Fruit fly (Drosophila melanogaster) whole organism, embryonic: ENCODE measurements around the gene CG15536.

ENCODE experiments used
- CG10147 ChIP-seq: fragments of 200-800 bp; sonication (Bioruptor generic); optimal IDR thresholded peaks from 2 replicates; lab custom pipeline; 2019; ENCODE audit warnings: missing biosample characterization, mild to moderate bottlenecking, missing genetic modification characterization, moderate library complexity
- CG11504 ChIP-seq: fragments of 200-800 bp; sonication (Bioruptor generic); optimal IDR thresholded peaks from 3 replicates; lab custom pipeline; 2019; ENCODE audit warnings: missing biosample characterization, mild to moderate bottlenecking, missing genetic modification characterization, moderate library complexity
- CG12942 ChIP-seq: fragments of 200-800 bp; sonication (Bioruptor generic); optimal IDR thresholded peaks from 3 replicates; lab custom pipeline; 2016; ENCODE audit warnings: missing biosample characterization, missing genetic modification characterization
- CG13424 ChIP-seq: fragments of 200-800 bp; sonication (Bioruptor generic); optimal IDR thresholded peaks from 2 replicates; lab custom pipeline; 2019; ENCODE audit warnings: missing biosample characterization, mild to moderate bottlenecking, missing genetic modification characterization, moderate library complexity
- CG1602 ChIP-seq: fragments of 200-800 bp; sonication (Bioruptor generic); optimal IDR thresholded peaks from 3 replicates; lab custom pipeline; 2016; ENCODE audit warnings: missing biosample characterization, missing genetic modification characterization
- CG16779 ChIP-seq: fragments of 200-800 bp; sonication (Bioruptor generic); IDR thresholded peaks from 2 replicates; pipeline ENCODE4 v1.3.6; 2022; ENCODE audit warnings: missing biosample characterization, missing genetic modification characterization
- CG17328 ChIP-seq: fragments of 200-800 bp; sonication (Bioruptor generic); IDR thresholded peaks from 2 replicates; pipeline ENCODE4 v1.3.6; 2022; ENCODE audit warnings: missing biosample characterization, missing genetic modification characterization
- CG17385 ChIP-seq: fragments of 200-800 bp; sonication (Bioruptor generic); optimal IDR thresholded peaks from 3 replicates; lab custom pipeline; 2018; ENCODE audit warnings: missing biosample characterization, mild to moderate bottlenecking, missing genetic modification characterization
- CG18476 ChIP-seq: fragments of 200-800 bp; sonication (Bioruptor generic); optimal IDR thresholded peaks from 2 replicates; lab custom pipeline; 2016; ENCODE audit warnings: missing biosample characterization, mild to moderate bottlenecking, missing genetic modification characterization
- CG2712 ChIP-seq: fragments of 200-800 bp; optimal IDR thresholded peaks from 3 replicates; lab custom pipeline; 2019; ENCODE audit warnings: missing biosample characterization, mild to moderate bottlenecking, missing genetic modification characterization, moderate library complexity
- CG31365 ChIP-seq: fragments of 200-800 bp; sonication (Bioruptor generic); optimal IDR thresholded peaks from 2 replicates; lab custom pipeline; 2018; ENCODE audit warnings: missing biosample characterization, mild to moderate bottlenecking, missing genetic modification characterization
- CG32532 ChIP-seq: fragments of 200-800 bp; sonication (Bioruptor generic); IDR thresholded peaks from 2 replicates; pipeline ENCODE4 v1.3.6; 2022; ENCODE audit warnings: missing biosample characterization, missing genetic modification characterization
- CG32767 ChIP-seq: fragments of 200-800 bp; sonication (Bioruptor generic); IDR thresholded peaks from 2 replicates; pipeline ENCODE4 v1.3.6; 2022; ENCODE audit warnings: missing biosample characterization, missing genetic modification characterization
- CG32772 ChIP-seq: fragments of 200-800 bp; sonication (Bioruptor generic); IDR thresholded peaks from 2 replicates; pipeline ENCODE4 v1.3.6; 2022; ENCODE audit warnings: missing biosample characterization, missing genetic modification characterization
- CG34422 ChIP-seq: fragments of 200-800 bp; sonication (Bioruptor generic); IDR thresholded peaks from 3 replicates; pipeline ENCODE4 v1.3.6; 2022; ENCODE audit warnings: missing biosample characterization, missing genetic modification characterization
- CG3847 ChIP-seq: fragments of 200-800 bp; sonication (Bioruptor generic); IDR thresholded peaks from 2 replicates; pipeline ENCODE4 v1.3.6; 2022; ENCODE audit warnings: missing biosample characterization, missing genetic modification characterization
- CG9817 ChIP-seq: fragments of 200-800 bp; sonication (Bioruptor generic); optimal IDR thresholded peaks from 2 replicates; lab custom pipeline; 2018; ENCODE audit warnings: missing biosample characterization, mild to moderate bottlenecking, missing genetic modification characterization, moderate library complexity
- Chrac-16 ChIP-seq: fragments of 200-800 bp; sonication (Bioruptor generic); optimal IDR thresholded peaks from 3 replicates; lab custom pipeline; 2016; ENCODE audit warnings: missing biosample characterization, missing genetic modification characterization
- D ChIP-seq, 2 experiments: fragments of 200-800 bp in 1 of 2; fragments of >200 bp in 1 of 2; sonication (Bioruptor generic) in 1 of 2; optimal IDR thresholded peaks; 2 replicates in 1 of 2; 3 replicates in 1 of 2; lab custom pipeline; 2017; ENCODE audit warnings: mild to moderate bottlenecking in 1 of 2, missing biosample characterization in 1 of 2, missing genetic modification characterization in 1 of 2, missing genetic modification reagents in 1 of 2
- H15 ChIP-seq: fragments of 200-800 bp; sonication (Bioruptor generic); IDR thresholded peaks from 3 replicates; pipeline ENCODE4 v1.3.6; 2022; ENCODE audit warnings: missing biosample characterization, missing genetic modification characterization
- HLH3B ChIP-seq: fragments of 200-800 bp; sonication (Bioruptor generic); IDR thresholded peaks from 2 replicates; pipeline ENCODE4 v1.3.6; 2022; ENCODE audit warnings: missing biosample characterization, missing genetic modification characterization
- Hey ChIP-seq: fragments of 200-800 bp; sonication (Bioruptor generic); optimal IDR thresholded peaks from 3 replicates; lab custom pipeline; 2018; ENCODE audit warnings: missing biosample characterization, mild to moderate bottlenecking, missing genetic modification characterization
- Hsf ChIP-seq: fragments of 200-800 bp; sonication (Bioruptor generic); optimal IDR thresholded peaks from 3 replicates; lab custom pipeline; 2016; ENCODE audit warnings: missing biosample characterization, missing genetic modification characterization
- Meics ChIP-seq: fragments of 200-800 bp; sonication (Bioruptor generic); optimal IDR thresholded peaks from 2 replicates; lab custom pipeline; 2017; ENCODE audit warnings: missing biosample characterization, mild to moderate bottlenecking, missing genetic modification characterization
- Mes4 ChIP-seq: fragments of 200-800 bp; sonication (Bioruptor generic); optimal IDR thresholded peaks from 2 replicates; lab custom pipeline; 2016; ENCODE audit warnings: missing biosample characterization, missing genetic modification characterization
- Optix ChIP-seq: fragments of 200-800 bp; sonication (Bioruptor generic); IDR thresholded peaks from 3 replicates; pipeline ENCODE4 v1.3.6; 2022; ENCODE audit warnings: missing biosample characterization, missing genetic modification characterization
- Pdp1 ChIP-seq, 2 experiments: fragments of 200-800 bp; sonication (Bioruptor generic); optimal IDR thresholded peaks; 3 replicates each; lab custom pipeline; 2016; ENCODE audit warnings: missing biosample characterization in 2 of 2, missing genetic modification characterization in 2 of 2, mild to moderate bottlenecking in 1 of 2, moderate library complexity in 1 of 2
- Sin3A ChIP-seq: fragments of >200 bp; optimal IDR thresholded peaks from 2 replicates; lab custom pipeline; 2018
- Sox100B ChIP-seq: fragments of 200-800 bp; sonication (Bioruptor generic); optimal IDR thresholded peaks from 3 replicates; lab custom pipeline; 2018; ENCODE audit warnings: missing biosample characterization, mild to moderate bottlenecking, missing genetic modification characterization
- Sox102F ChIP-seq: fragments of 200-800 bp; sonication (Bioruptor generic); optimal IDR thresholded peaks from 2 replicates; lab custom pipeline; 2018; ENCODE audit warnings: missing biosample characterization, mild to moderate bottlenecking, missing genetic modification characterization, moderate library complexity
- Sry-δ ChIP-seq: fragments of 200-800 bp; sonication (Bioruptor generic); optimal IDR thresholded peaks from 2 replicates; lab custom pipeline; 2016; ENCODE audit warnings: missing biosample characterization, missing genetic modification characterization
- Usf ChIP-seq: fragments of 200-800 bp; sonication (Bioruptor generic); optimal IDR thresholded peaks from 2 replicates; lab custom pipeline; 2017; ENCODE audit warnings: missing genotype, missing biosample characterization, missing genetic modification characterization
- ase ChIP-seq: fragments of 200-800 bp; sonication (Bioruptor generic); IDR thresholded peaks from 3 replicates; pipeline ENCODE4 v1.3.6; 2022; ENCODE audit warnings: missing biosample characterization, missing genetic modification characterization
- bcd ChIP-seq: fragments of 200-800 bp; sonication (Bioruptor generic); optimal IDR thresholded peaks from 2 replicates; lab custom pipeline; 2017; ENCODE audit warnings: missing biosample characterization, mild to moderate bottlenecking, missing genetic modification characterization
- bigmax ChIP-seq: fragments of 200-800 bp; sonication (Bioruptor generic); optimal IDR thresholded peaks from 2 replicates; lab custom pipeline; 2018; ENCODE audit warnings: missing biosample characterization, mild to moderate bottlenecking, missing genetic modification characterization
- gsb-n ChIP-seq: fragments of 200-800 bp; sonication (Bioruptor generic); optimal IDR thresholded peaks from 3 replicates; lab custom pipeline; 2018; ENCODE audit warnings: missing biosample characterization, mild to moderate bottlenecking, missing genetic modification characterization
- hkb ChIP-seq, 2 experiments: fragments of 200-800 bp in 1 of 2; fragments of >200 bp in 1 of 2; sonication (Bioruptor generic) in 1 of 2; IDR thresholded peaks in 1 of 2; optimal IDR thresholded peaks in 1 of 2; 2 replicates each; pipeline versions ENCODE4 v1.3.6 to Lab custom; 2017 to 2022; ENCODE audit warnings: missing biosample characterization in 1 of 2, missing genetic modification characterization in 1 of 2
- jumu ChIP-seq: fragments of 200-800 bp; sonication (Bioruptor generic); optimal IDR thresholded peaks from 3 replicates; lab custom pipeline; 2016; ENCODE audit warnings: missing biosample characterization, missing genetic modification characterization
- lbe ChIP-seq: fragments of 200-800 bp; sonication (Bioruptor generic); optimal IDR thresholded peaks from 2 replicates; lab custom pipeline; 2016; ENCODE audit warnings: missing biosample characterization, mild to moderate bottlenecking, missing genetic modification characterization
- nerfin-1 ChIP-seq: fragments of 200-800 bp; sonication (Bioruptor generic); optimal IDR thresholded peaks from 3 replicates; lab custom pipeline; 2019; ENCODE audit warnings: missing biosample characterization, mild to moderate bottlenecking, missing genetic modification characterization, moderate library complexity
- oc ChIP-seq: fragments of 200-800 bp; sonication (Bioruptor generic); optimal IDR thresholded peaks from 2 replicates; lab custom pipeline; 2018; ENCODE audit warnings: missing biosample characterization, mild to moderate bottlenecking, missing genetic modification characterization, moderate library complexity
- pros ChIP-seq: fragments of 200-800 bp; sonication (Bioruptor generic); optimal IDR thresholded peaks from 3 replicates; lab custom pipeline; 2019; ENCODE audit warnings: missing biosample characterization, mild to moderate bottlenecking, missing genetic modification characterization, moderate library complexity
- ro ChIP-seq: fragments of 200-800 bp; sonication (Bioruptor generic); IDR thresholded peaks from 2 replicates; pipeline ENCODE4 v1.3.6; 2022; ENCODE audit warnings: missing biosample characterization, missing genetic modification characterization
- sens ChIP-seq: fragments of 200-800 bp; sonication (Bioruptor generic); peaks from one replicate; lab custom pipeline; 2016; ENCODE audit warnings: missing biosample characterization, missing genetic modification characterization
- unpg ChIP-seq: fragments of 200-800 bp; sonication (Bioruptor generic); optimal IDR thresholded peaks from 3 replicates; lab custom pipeline; 2018; ENCODE audit warnings: missing biosample characterization, mild to moderate bottlenecking, missing genetic modification characterization, moderate library complexity
- wor ChIP-seq: fragments of 200-800 bp; sonication (Bioruptor generic); IDR thresholded peaks from 2 replicates; pipeline ENCODE4 v1.3.6; 2022; ENCODE audit warnings: missing biosample characterization, missing genetic modification characterization
- yki ChIP-seq: fragments of >200 bp; optimal IDR thresholded peaks from 3 replicates; lab custom pipeline; 2018
- zen2 ChIP-seq: fragments of 200-800 bp; sonication (Bioruptor generic); IDR thresholded peaks from 3 replicates; pipeline ENCODE4 v1.3.6; 2022; ENCODE audit warnings: missing biosample characterization, missing genetic modification characterization; ENCODE audit not compliant: partially characterized antibody
- zf30C ChIP-seq: fragments of 200-800 bp; sonication (Bioruptor generic); optimal IDR thresholded peaks from 3 replicates; lab custom pipeline; 2018; ENCODE audit warnings: missing biosample characterization, mild to moderate bottlenecking, missing genetic modification characterization

CG15536 gene

DNA sequence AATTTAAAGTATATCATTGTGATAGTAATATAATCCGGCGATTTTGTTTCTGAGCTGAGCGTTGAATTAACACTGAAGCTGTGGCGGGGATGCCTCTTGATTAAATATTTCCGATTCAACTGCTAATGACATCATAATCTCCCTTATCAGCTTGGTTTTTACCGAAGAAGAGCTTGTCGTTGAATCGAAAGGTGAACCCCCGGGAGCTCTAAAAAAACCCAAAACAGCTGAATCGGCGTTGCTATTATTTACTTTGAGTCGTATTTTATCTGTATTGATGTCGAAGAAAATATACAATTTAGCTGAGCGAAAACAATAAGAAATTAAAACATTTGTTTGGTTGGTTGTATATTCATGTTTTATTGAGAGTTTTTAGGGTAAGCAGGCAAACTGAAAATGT lies 5.7 kb downstream of the CG15536 start:
- no peak for TF ChIP-seq CG31365 (tag; lab: Kevin White, UChicago)

DNA sequence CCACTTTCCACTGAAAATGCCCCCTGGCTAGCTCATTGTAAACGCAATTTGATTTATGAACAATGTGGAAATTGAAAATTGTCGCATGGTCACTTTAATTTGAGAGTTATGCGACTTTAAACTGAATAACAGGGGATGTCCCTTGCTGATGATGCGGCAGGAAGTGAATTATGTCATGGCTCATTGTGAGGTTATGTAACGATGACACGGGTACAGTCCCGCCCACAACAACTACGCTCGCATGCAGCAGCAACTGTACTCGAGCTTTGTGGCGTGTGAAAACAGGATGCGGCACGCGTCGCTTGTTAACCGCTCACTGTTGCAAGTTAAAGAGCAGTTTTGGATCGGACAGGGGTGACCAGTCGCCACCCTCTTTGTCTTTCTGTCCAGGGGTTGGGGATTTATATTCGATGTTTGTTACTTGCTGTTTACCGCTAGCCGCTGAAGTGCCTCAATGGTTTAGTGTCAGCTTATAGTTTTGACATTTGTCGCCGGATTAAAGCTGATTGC lies 8.1 kb downstream of the CG15536 start:
- no peak for TF ChIP-seq CG34422 (GFP tag; lab: Robert Waterston, UW)
- TF ChIP-seq CG10147 (GFP tag; lab: Kevin White, UChicago), result no peak
- peak; percentile 35 for TF ChIP-seq sens (GFP tag; lab: Kevin White, UChicago)
- no peak for TF ChIP-seq CG32772 (GFP tag; lab: Robert Waterston, UW)
- TF ChIP-seq CG11504 (tag; lab: Kevin White, UChicago), result no peak
- TF ChIP-seq CG12942 (GFP tag; lab: Kevin White, UChicago), result no peak
- TF ChIP-seq CG2712 (tag; lab: Kevin White, UChicago), result no peak
- TF ChIP-seq zen2 (GFP tag; lab: Robert Waterston, UW), result 0 out of 3 replicates have a peak, but pooled peaks have one; percentile 19
- TF ChIP-seq unpg, result no peak
- TF ChIP-seq bigmax (GFP tag; lab: Kevin White, UChicago), result peak; percentile 74
- no peak for TF ChIP-seq CG18476 (GFP tag; lab: Kevin White, UChicago)
- TF ChIP-seq H15 (GFP tag; lab: Robert Waterston, UW), result no peak
- TF ChIP-seq wor, result no peak
- peak; percentile 52 for TF ChIP-seq gsb-n (tag; lab: Kevin White, UChicago)
- no peak for TF ChIP-seq bcd (GFP tag; lab: Kevin White, UChicago)
- TF ChIP-seq pros (GFP tag; lab: Kevin White, UChicago), result peak; percentile 49
- TF ChIP-seq HLH3B (GFP tag; lab: Robert Waterston, UW), result no peak
- no peak for TF ChIP-seq CG17328 (GFP tag; lab: Robert Waterston, UW)
- TF ChIP-seq Usf (GFP tag; lab: Kevin White, UChicago), result no peak
- TF ChIP-seq Sin3A (lab: Kevin White, UChicago), result no peak
- no peak for TF ChIP-seq zf30C (GFP tag; lab: Kevin White, UChicago)
- no peak for TF ChIP-seq CG1602 (GFP tag; lab: Kevin White, UChicago)
- peak; percentile 42 for TF ChIP-seq D (optimal IDR thresholded peaks at IDR 0.05; lab: Kevin White, UChicago)
- no peak for TF ChIP-seq D (GFP tag; optimal IDR thresholded peaks at IDR 0.05; lab: Kevin White, UChicago)
- TF ChIP-seq Chrac-16 (GFP tag; lab: Kevin White, UChicago), result no peak
- peak; percentile 93 for TF ChIP-seq Hey
- no peak for TF ChIP-seq yki (lab: Kevin White, UChicago)
- no peak for TF ChIP-seq CG32532 (GFP tag; lab: Robert Waterston, UW)
- TF ChIP-seq CG3847 (GFP tag; lab: Robert Waterston, UW), result no peak
- TF ChIP-seq Optix, result no peak
- TF ChIP-seq ro (GFP tag; lab: Robert Waterston, UW), result no peak
- peak; percentile 69 for TF ChIP-seq oc
- peak; percentile 30 for TF ChIP-seq nerfin-1 (tag; lab: Kevin White, UChicago)
- TF ChIP-seq jumu (GFP tag; lab: Kevin White, UChicago), result no peak
- TF ChIP-seq, all 482 proteins: peak for 9

DNA sequence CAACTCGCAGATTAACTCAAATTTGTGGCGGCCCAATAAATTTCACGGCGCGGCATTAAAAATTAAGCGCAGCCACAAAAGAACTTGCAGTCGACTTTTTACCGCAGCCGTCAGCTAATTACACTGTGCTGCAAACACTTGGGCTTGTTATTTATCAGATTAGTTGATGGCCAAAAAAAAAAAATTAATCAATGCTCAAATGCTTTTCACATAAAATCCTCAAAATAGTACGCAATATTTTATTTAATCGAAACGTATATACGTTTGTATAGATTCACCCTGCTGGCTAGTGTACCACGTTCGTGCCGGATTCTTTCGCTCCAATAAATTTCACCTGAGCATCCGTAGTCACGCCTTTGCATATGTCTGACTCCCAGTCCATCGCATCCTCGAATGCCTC lies 11.2 kb downstream of the CG15536 start:
- TF ChIP-seq Sox102F (GFP tag; lab: Kevin White, UChicago) (peak; percentile 73), Sox100B (GFP tag; lab: Kevin White, UChicago) (peak; percentile 45), CG17385 (peak; percentile 31), CG9817 (tag; lab: Kevin White, UChicago) (no peak), Pdp1 (GFP tag; optimal IDR thresholded peaks at IDR 0.05; lab: Kevin White, UChicago) (peak in 1 of 2 experiments; percentile 61), CG16779 (GFP tag; lab: Robert Waterston, UW) (no peak), wor (peak; percentile 46), Hsf (GFP tag; lab: Kevin White, UChicago) (peak; percentile 62), CG13424 (peak; percentile 41), Sry-δ (GFP tag; lab: Kevin White, UChicago) (no peak), CG32767 (GFP tag; lab: Robert Waterston, UW) (0 out of 2 replicates have a peak, but pooled peaks have one; percentile 23), ase (GFP tag; lab: Robert Waterston, UW) (peak; percentile 41; the same call in 1 of the 3 replicates), hkb (optimal IDR thresholded peaks at IDR 0.05; lab: Kevin White, UChicago) (no peak), hkb (GFP tag; IDR thresholded peaks at IDR 0.05; lab: Robert Waterston, UW) (peak; percentile 74), CG10147 (GFP tag; lab: Kevin White, UChicago) (peak; percentile 9), Mes4 (GFP tag; lab: Kevin White, UChicago) (peak; percentile 32), Meics (peak; percentile 25), lbe (GFP tag; lab: Kevin White, UChicago) (no peak)
